Worm (Caenorhabditis elegans) whole organism, late embryonic: ENCODE measurements around the gene vpat-1.
A peak's percentile ranks its signal among the peaks of the same experiment; 100 is the strongest.

Source experiments
- C08G9.2 ChIP-seq: sonication (generic microtip); optimal IDR thresholded peaks from 2 replicates; lab custom pipeline; 2016; ENCODE audit warnings: mild to moderate bottlenecking, missing genetic modification characterization, moderate library complexity, missing compliant biosample characterization
- C38D4.7 ChIP-seq: fragments of 200-800 bp; sonication (Bioruptor generic); optimal IDR thresholded peaks from 2 replicates; lab custom pipeline; 2018; ENCODE audit warnings: mild to moderate bottlenecking, missing genetic modification characterization, moderate library complexity, missing compliant biosample characterization
- F13H6.1 ChIP-seq: sonication (generic microtip); optimal IDR thresholded peaks from 2 replicates; lab custom pipeline; 2016; ENCODE audit warnings: missing genetic modification characterization, missing compliant biosample characterization
- K09A11.1 ChIP-seq: sonication (generic microtip); optimal IDR thresholded peaks from 2 replicates; lab custom pipeline; 2017; ENCODE audit warnings: antibody characterized with exemption, mild to moderate bottlenecking, missing genetic modification characterization, missing compliant biosample characterization; ENCODE audit not compliant: insufficient read depth
- Y22D7AL.16 ChIP-seq: sonication (generic microtip); optimal IDR thresholded peaks from 2 replicates; lab custom pipeline; 2016; ENCODE audit warnings: missing genetic modification characterization, missing compliant biosample characterization
- ama-1 ChIP-seq: fragments of 150-350 bp; optimal IDR thresholded peaks from 2 replicates; lab custom pipeline; 2014
- ceh-14 ChIP-seq: sonication (generic microtip); optimal IDR thresholded peaks from 2 replicates; lab custom pipeline; 2016; ENCODE audit warnings: missing genotype, missing genetic modification characterization, missing compliant biosample characterization
- ceh-18 ChIP-seq: sonication (generic microtip); optimal IDR thresholded peaks from 2 replicates; lab custom pipeline; 2016; ENCODE audit warnings: missing genetic modification characterization, missing compliant biosample characterization
- ceh-19 ChIP-seq: fragments of 200-800 bp; sonication (Bioruptor generic); optimal IDR thresholded peaks from 2 replicates; lab custom pipeline; 2018; ENCODE audit warnings: mild to moderate bottlenecking, missing genetic modification characterization, missing compliant biosample characterization
- ceh-2 ChIP-seq: sonication (generic microtip); optimal IDR thresholded peaks from 2 replicates; lab custom pipeline; 2016; ENCODE audit warnings: missing genotype, missing genetic modification characterization, missing compliant biosample characterization
- ceh-22 ChIP-seq: sonication (generic microtip); optimal IDR thresholded peaks from 2 replicates; lab custom pipeline; 2017; ENCODE audit warnings: missing biosample characterization, missing genetic modification characterization
- ceh-30 ChIP-seq: fragments of 150-350 bp; optimal IDR thresholded peaks from 2 replicates; lab custom pipeline; 2014; ENCODE audit warnings: missing biosample characterization, missing genetic modification characterization
- ceh-31 ChIP-seq: sonication (generic microtip); optimal IDR thresholded peaks from 2 replicates; lab custom pipeline; 2016; ENCODE audit warnings: missing genetic modification characterization, missing compliant biosample characterization
- ceh-34 ChIP-seq: sonication (generic microtip); optimal IDR thresholded peaks from 2 replicates; lab custom pipeline; 2016; ENCODE audit warnings: mild to moderate bottlenecking, missing genetic modification characterization, missing compliant biosample characterization
- ceh-48 ChIP-seq: sonication (generic microtip); optimal IDR thresholded peaks from 2 replicates; lab custom pipeline; 2016; ENCODE audit warnings: missing genetic modification characterization, inconsistent platforms, missing compliant biosample characterization
- dmd-4 ChIP-seq: sonication (generic microtip); optimal IDR thresholded peaks from 2 replicates; lab custom pipeline; 2016; ENCODE audit warnings: borderline replicate concordance, missing genetic modification characterization, missing compliant biosample characterization
- dve-1 ChIP-seq: sonication (generic microtip); optimal IDR thresholded peaks from 2 replicates; lab custom pipeline; 2017; ENCODE audit warnings: antibody characterized with exemption, mild to moderate bottlenecking, missing genetic modification characterization, missing compliant biosample characterization
- elt-2 ChIP-seq: sonication (generic microtip); optimal IDR thresholded peaks from 2 replicates; lab custom pipeline; 2016; ENCODE audit warnings: missing genetic modification reagents, missing genetic modification characterization, missing compliant biosample characterization
- elt-4 ChIP-seq: sonication (generic microtip); optimal IDR thresholded peaks from 2 replicates; lab custom pipeline; 2016; ENCODE audit warnings: missing genetic modification characterization, missing compliant biosample characterization
- eyg-1 ChIP-seq: sonication (generic microtip); optimal IDR thresholded peaks from 2 replicates; lab custom pipeline; 2016; ENCODE audit warnings: missing genotype, missing genetic modification characterization, missing compliant biosample characterization
- fax-1 ChIP-seq: sonication (generic microtip); optimal IDR thresholded peaks from 2 replicates; lab custom pipeline; 2016; ENCODE audit warnings: missing genotype, missing genetic modification characterization, missing compliant biosample characterization
- fkh-6 ChIP-seq: sonication (generic microtip); optimal IDR thresholded peaks from 2 replicates; lab custom pipeline; 2016; ENCODE audit warnings: missing genetic modification characterization, missing compliant biosample characterization
- hlh-30 ChIP-seq: sonication (generic microtip); optimal IDR thresholded peaks from 2 replicates; lab custom pipeline; 2017; ENCODE audit warnings: antibody characterized with exemption, missing genetic modification characterization, missing compliant biosample characterization; ENCODE audit not compliant: insufficient read depth
- lim-6 ChIP-seq: sonication (generic microtip); optimal IDR thresholded peaks from 2 replicates; lab custom pipeline; 2016; ENCODE audit warnings: missing genetic modification characterization, missing compliant biosample characterization
- madf-2 ChIP-seq: sonication (generic microtip); optimal IDR thresholded peaks from 2 replicates; lab custom pipeline; 2017; ENCODE audit warnings: missing genetic modification characterization, missing compliant biosample characterization
- mec-3 ChIP-seq: sonication (generic microtip); optimal IDR thresholded peaks from 2 replicates; lab custom pipeline; 2016; ENCODE audit warnings: borderline replicate concordance, missing genetic modification characterization, missing compliant biosample characterization
- nfya-1 ChIP-seq: sonication (generic microtip); optimal IDR thresholded peaks from 2 replicates; lab custom pipeline; 2017; ENCODE audit warnings: missing genetic modification characterization, mild to moderate bottlenecking, missing compliant biosample characterization, antibody characterized with exemption, moderate library complexity
- nhr-232 ChIP-seq: sonication (generic microtip); optimal IDR thresholded peaks from 2 replicates; lab custom pipeline; 2016; ENCODE audit warnings: missing genetic modification characterization, missing compliant biosample characterization
- pag-3 ChIP-seq: sonication (generic microtip); optimal IDR thresholded peaks from 2 replicates; lab custom pipeline; 2016; ENCODE audit warnings: missing compliant biosample characterization, missing genetic modification characterization, borderline replicate concordance
- pat-9 ChIP-seq: fragments of 200-800 bp; sonication (Bioruptor generic); optimal IDR thresholded peaks from 2 replicates; lab custom pipeline; 2018; ENCODE audit warnings: mild to moderate bottlenecking, missing genetic modification characterization, moderate library complexity, missing compliant biosample characterization
- pqm-1 ChIP-seq: sonication (generic microtip); optimal IDR thresholded peaks from 2 replicates; lab custom pipeline; 2016; ENCODE audit warnings: missing genetic modification characterization, missing compliant biosample characterization
- pros-1 ChIP-seq: fragments of 150-350 bp; optimal IDR thresholded peaks from 2 replicates; lab custom pipeline; 2014; ENCODE audit warnings: missing biosample characterization, missing genetic modification reagents, missing genetic modification characterization
- ref-2 ChIP-seq: sonication (generic microtip); optimal IDR thresholded peaks from 2 replicates; lab custom pipeline; 2016; ENCODE audit warnings: missing genetic modification characterization, missing compliant biosample characterization
- rnt-1 ChIP-seq: sonication (generic microtip); optimal IDR thresholded peaks from 2 replicates; lab custom pipeline; 2016; ENCODE audit warnings: missing genetic modification characterization, missing compliant biosample characterization
- sdc-2 ChIP-seq: sonication (generic microtip); optimal IDR thresholded peaks from 2 replicates; lab custom pipeline; 2016; ENCODE audit warnings: missing genotype, missing genetic modification characterization, missing compliant biosample characterization
- sox-2 ChIP-seq: fragments of 200-800 bp; sonication (Bioruptor generic); IDR thresholded peaks from 2 replicates; pipeline ENCODE4 v1.3.6; 2022; ENCODE audit warnings: missing genetic modification reagents, missing genetic modification characterization, missing compliant biosample characterization
- sox-4 ChIP-seq: sonication (generic microtip); optimal IDR thresholded peaks from 2 replicates; lab custom pipeline; 2017; ENCODE audit warnings: mild to moderate bottlenecking, missing genetic modification characterization, inconsistent platforms, missing compliant biosample characterization
- syd-9 ChIP-seq: sonication (generic microtip); optimal IDR thresholded peaks from 2 replicates; lab custom pipeline; 2016; ENCODE audit warnings: mild to moderate bottlenecking, missing genetic modification characterization, moderate library complexity, missing compliant biosample characterization
- tbx-2 ChIP-seq: sonication (generic microtip); optimal IDR thresholded peaks from 2 replicates; lab custom pipeline; 2016; ENCODE audit warnings: missing genetic modification characterization, missing compliant biosample characterization
- ttx-3 ChIP-seq: sonication (generic microtip); optimal IDR thresholded peaks from 2 replicates; lab custom pipeline; 2016; ENCODE audit warnings: missing genetic modification reagents, missing genetic modification characterization, missing compliant biosample characterization
- unc-3 ChIP-seq, 2 experiments: fragments of 200-800 bp in 1 of 2; sonication (Bioruptor generic) in 1 of 2; sonication (generic microtip) in 1 of 2; conservative IDR thresholded peaks in 1 of 2; optimal IDR thresholded peaks in 1 of 2; 2 replicates each; pipeline versions ENCODE4 v1.3.6 to Lab custom; 2016 to 2022; ENCODE audit warnings: missing compliant biosample characterization in 2 of 2, missing genetic modification characterization in 2 of 2, missing genetic modification reagents in 1 of 2
- unc-42 ChIP-seq: sonication (generic microtip); optimal IDR thresholded peaks from 2 replicates; lab custom pipeline; 2016; ENCODE audit warnings: missing genotype, missing genetic modification characterization, missing compliant biosample characterization
- unc-55 ChIP-seq: sonication (generic microtip); optimal IDR thresholded peaks from 2 replicates; lab custom pipeline; 2017; ENCODE audit warnings: missing biosample characterization, missing genetic modification reagents, missing genetic modification characterization
- unc-86 ChIP-seq: sonication (generic microtip); optimal IDR thresholded peaks from 2 replicates; lab custom pipeline; 2016; ENCODE audit warnings: missing genetic modification characterization, missing compliant biosample characterization
- ztf-16 ChIP-seq: sonication (generic microtip); optimal IDR thresholded peaks from 2 replicates; lab custom pipeline; 2017; ENCODE audit warnings: missing genetic modification characterization, missing compliant biosample characterization

Gene vpat-1

DNA sequence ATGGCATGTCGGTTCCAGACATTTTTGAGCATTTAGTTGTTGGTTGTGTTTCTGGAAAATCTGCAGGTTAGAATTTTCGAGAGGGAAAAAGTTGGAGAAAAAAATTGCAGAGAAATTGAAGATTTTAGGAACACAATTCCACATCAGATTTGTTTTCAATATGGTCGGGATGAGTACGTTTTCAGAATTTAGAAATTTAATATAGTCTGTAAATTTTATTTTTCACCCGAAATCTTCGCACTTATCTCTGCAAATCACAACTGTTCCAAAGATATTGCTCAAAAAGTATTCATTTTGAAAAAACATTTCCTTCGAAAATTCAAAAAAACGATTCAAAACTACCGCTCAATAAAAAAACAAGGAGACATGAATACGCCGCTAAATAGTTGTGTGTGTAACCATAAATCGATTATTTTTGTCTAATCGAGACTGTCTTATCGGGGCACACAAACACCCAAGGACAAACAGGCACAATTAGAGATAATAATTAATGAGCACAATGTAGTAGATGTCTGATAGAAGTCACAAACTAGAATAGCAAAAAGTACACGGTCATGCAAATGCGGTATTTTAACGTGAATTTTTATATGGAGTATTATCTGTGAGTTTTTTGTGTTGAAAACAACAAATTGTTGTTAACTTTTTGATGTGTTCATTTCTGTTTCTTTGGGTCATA is at the start of gene vpat-1:
TSS of gene vpat-1 (minus strand) at position 51 of the 676 bp plus-strand sequence.
- peak; percentile 86 for TF ChIP-seq elt-2 (tag; lab: Kevin White, UChicago)
- no peak for TF ChIP-seq ceh-22 (tag; lab: Kevin White, UChicago)
- no peak for TF ChIP-seq ceh-30 (tag; lab: Kevin White, UChicago)
- TF ChIP-seq pat-9 (tag; lab: Kevin White, UChicago) = no peak

DNA sequence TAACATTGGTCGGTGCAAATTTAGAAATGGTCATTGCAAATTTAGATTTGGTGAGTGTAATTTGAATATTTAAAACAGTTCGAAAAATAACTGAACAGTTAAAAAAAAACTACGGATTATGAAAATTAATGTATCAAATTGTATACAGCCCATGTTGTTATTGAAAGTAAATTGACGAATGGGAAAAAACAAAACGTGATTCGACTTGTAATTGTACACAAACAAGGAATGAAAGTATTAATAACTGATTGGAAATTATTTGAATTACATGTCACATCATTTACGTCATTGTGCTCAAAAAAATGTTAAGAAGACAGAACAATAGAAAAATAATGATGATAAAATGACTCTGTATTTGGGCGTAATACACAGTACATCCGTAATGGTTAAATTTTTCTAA is 48.3 kb upstream of the vpat-1 start:
- TF ChIP-seq C08G9.2 (tag; lab: Kevin White, UChicago) = no peak
- TF ChIP-seq ceh-22 (tag; lab: Kevin White, UChicago) = no peak
- no peak for TF ChIP-seq ceh-48 (tag; lab: Kevin White, UChicago)
- no peak for TF ChIP-seq dmd-4 (tag; lab: Kevin White, UChicago)
- no peak for TF ChIP-seq lim-6 (tag; lab: Kevin White, UChicago)
- no peak for TF ChIP-seq syd-9 (tag; lab: Kevin White, UChicago)
- no peak for TF ChIP-seq dve-1 (tag; lab: Kevin White, UChicago)
- TF ChIP-seq sox-4 = no peak
- TF ChIP-seq ama-1 (lab: Kevin White, UChicago) = no peak
- no peak for TF ChIP-seq madf-2 (tag; lab: Kevin White, UChicago)
- TF ChIP-seq sdc-2 (tag; lab: Kevin White, UChicago) = no peak
- TF ChIP-seq sox-2 (GFP tag; lab: Robert Waterston, UW) = no peak
- no peak for TF ChIP-seq rnt-1
- no peak for TF ChIP-seq eyg-1
- TF ChIP-seq ttx-3 (tag; lab: Kevin White, UChicago) = no peak
- no peak for TF ChIP-seq nhr-232
- TF ChIP-seq pag-3 = no peak
- TF ChIP-seq hlh-30 (tag; lab: Kevin White, UChicago) = no peak
- TF ChIP-seq, all 69 proteins: peak for 0

DNA sequence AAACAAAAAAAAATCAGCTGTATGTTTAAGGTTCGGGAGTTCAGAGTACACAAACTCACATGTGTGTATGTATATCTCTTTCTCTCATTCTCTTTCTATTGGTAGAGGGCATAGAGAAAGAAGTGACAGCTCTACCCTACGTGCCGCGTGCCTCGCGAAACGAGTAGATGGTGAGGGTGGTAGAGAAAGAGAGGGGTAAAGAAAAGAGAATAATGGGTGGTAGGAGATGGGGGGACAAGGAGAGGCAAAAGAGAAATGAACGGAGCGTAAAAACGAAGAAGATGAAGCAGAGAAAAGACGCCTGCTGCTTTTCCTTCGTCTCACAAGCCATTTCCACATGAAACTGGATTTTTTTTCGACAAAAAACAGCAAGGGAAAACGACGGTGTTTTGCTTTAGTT is 47.1 kb upstream of the vpat-1 start:
- TF ChIP-seq ceh-30 (tag; lab: Kevin White, UChicago) (peak; percentile 59), ceh-2 (tag; lab: Kevin White, UChicago) (peak; percentile 80), sdc-2 (tag; lab: Kevin White, UChicago) (peak; percentile 88), nhr-232 (peak; percentile 3), ref-2 (peak; percentile 74), sox-2 (GFP tag; lab: Robert Waterston, UW) (peak; percentile 70), unc-3 (GFP tag; conservative IDR thresholded peaks at IDR 0.05; lab: Robert Waterston, UW) (no peak), unc-3 (tag; optimal IDR thresholded peaks at IDR 0.05; lab: Kevin White, UChicago) (peak; percentile 31), ceh-34 (tag; lab: Kevin White, UChicago) (peak; percentile 91), ama-1 (lab: Kevin White, UChicago) (no peak), pros-1 (tag; lab: Kevin White, UChicago) (peak; percentile 79), F13H6.1 (peak; percentile 85), ceh-31 (tag; lab: Kevin White, UChicago) (peak; percentile 93), Y22D7AL.16 (tag; lab: Kevin White, UChicago) (no peak), elt-2 (tag; lab: Kevin White, UChicago) (peak; percentile 35), elt-4 (tag; lab: Kevin White, UChicago) (no peak), tbx-2 (peak; percentile 85), mec-3 (tag; lab: Kevin White, UChicago) (no peak), dve-1 (tag; lab: Kevin White, UChicago) (peak; percentile 72), ceh-22 (tag; lab: Kevin White, UChicago) (no peak), unc-86 (tag; lab: Kevin White, UChicago) (no peak), syd-9 (tag; lab: Kevin White, UChicago) (peak; percentile 51), pqm-1 (tag; lab: Kevin White, UChicago) (peak; percentile 55), ceh-18 (tag; lab: Kevin White, UChicago) (peak; percentile 99), nfya-1 (tag; lab: Kevin White, UChicago) (peak; percentile 95), rnt-1 (peak; percentile 70), ztf-16 (tag; lab: Kevin White, UChicago) (peak; percentile 38), ceh-19 (GFP tag; lab: Kevin White, UChicago) (peak; percentile 8), sox-4 (peak; percentile 51), fkh-6 (tag; lab: Kevin White, UChicago) (peak; percentile 1), unc-55 (peak; percentile 100), C08G9.2 (tag; lab: Kevin White, UChicago) (peak; percentile 49), K09A11.1 (peak; percentile 7), C38D4.7 (GFP tag; lab: Kevin White, UChicago) (no peak), unc-42 (tag; lab: Kevin White, UChicago) (peak; percentile 84), ceh-14 (peak; percentile 66), fax-1 (tag; lab: Kevin White, UChicago) (peak; percentile 43), hlh-30 (tag; lab: Kevin White, UChicago) (peak; percentile 97)
